Fruit fly (Drosophila melanogaster): ENCODE results near the gene Sod1.

The Sod1 gene

DNA sequence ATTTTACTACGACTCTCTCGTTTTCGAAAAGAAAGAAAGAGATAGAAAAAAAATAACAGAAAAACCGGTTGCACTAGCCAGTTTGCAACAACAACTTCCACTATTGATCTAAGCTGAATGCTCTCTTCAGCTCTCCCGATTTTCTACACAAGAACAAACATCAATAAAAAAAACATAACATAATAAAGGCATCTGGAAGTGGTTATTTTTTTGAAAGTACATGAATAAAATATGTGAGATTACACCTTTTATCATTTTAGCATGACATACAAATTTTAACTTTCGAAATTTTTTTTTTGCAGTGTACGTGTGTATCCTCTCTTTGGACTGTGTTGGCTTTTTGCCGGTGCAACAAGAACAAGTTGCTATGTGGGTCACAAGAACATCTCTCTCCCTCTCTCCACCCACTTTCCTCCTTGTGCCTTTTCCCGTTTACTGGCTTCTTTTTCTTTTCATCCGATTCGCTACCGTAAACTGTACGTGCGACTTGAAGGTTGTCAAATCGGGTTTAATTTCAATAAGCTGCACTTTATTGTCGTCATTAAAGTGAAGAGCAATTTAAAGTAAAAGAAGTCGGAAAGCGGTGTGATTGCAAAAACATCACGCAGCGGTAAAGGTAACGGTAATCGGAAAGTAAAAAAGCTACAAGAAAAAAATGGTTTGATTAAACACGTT is 28.8 kb downstream of the Sod1 start (continued):
- TF ChIP-seq jing (GFP tag; optimal IDR thresholded peaks at IDR 0.05) (peak; percentile 93), cas (GFP tag; IDR thresholded peaks at IDR 0.05) (peak; percentile 78), Dref (GFP tag; IDR thresholded peaks at IDR 0.05) (no peak), CG2120 (GFP tag; optimal IDR thresholded peaks at IDR 0.05) (peak; percentile 89), CG11695 (GFP tag; IDR thresholded peaks at IDR 0.05) (peak; percentile 94)

DNA sequence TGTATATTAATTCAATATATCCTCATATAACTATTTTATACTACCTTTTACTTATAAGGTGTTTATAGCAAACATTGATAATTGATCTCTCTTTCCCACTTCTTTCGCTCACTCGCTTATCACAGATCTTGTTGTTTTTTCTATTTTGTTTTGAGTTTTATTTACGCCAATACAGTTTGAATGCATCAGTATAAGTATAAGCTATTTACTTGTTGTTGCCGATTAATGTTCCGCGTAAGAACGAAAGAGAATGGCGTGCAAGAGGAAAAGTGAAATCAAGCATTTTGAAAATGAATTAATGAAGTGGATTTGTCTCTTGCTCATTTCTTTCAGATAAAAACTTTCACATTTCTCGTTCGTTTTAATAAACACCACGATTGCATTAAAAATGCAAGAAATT is 29.9 kb downstream of the Sod1 start:
- TF ChIP-seq Blimp-1 (GFP tag; optimal IDR thresholded peaks at IDR 0.05) = peak; percentile 83
- TF ChIP-seq CG12155 (GFP tag; optimal IDR thresholded peaks at IDR 0.05) = no peak
- no peak for TF ChIP-seq HmgD (GFP tag; optimal IDR thresholded peaks at IDR 0.05)
- no peak for TF ChIP-seq Dip2 (GFP tag; IDR thresholded peaks at IDR 0.05)
- no peak for TF ChIP-seq CG8924 (tag; optimal IDR thresholded peaks at IDR 0.05)
- no peak for TF ChIP-seq slp2 (GFP tag; optimal IDR thresholded peaks at IDR 0.05)
- no peak for TF ChIP-seq sisA (GFP tag; IDR thresholded peaks at IDR 0.05)
- TF ChIP-seq Hr78 (GFP tag; optimal IDR thresholded peaks at IDR 0.05) = no peak
- no peak for TF ChIP-seq nerfin-1 (tag; optimal IDR thresholded peaks at IDR 0.05)
- TF ChIP-seq Trl (optimal IDR thresholded peaks at IDR 0.05) = no peak
- no peak for TF ChIP-seq Trl (GFP tag; optimal IDR thresholded peaks at IDR 0.05)
- TF ChIP-seq pnt (GFP tag; optimal IDR thresholded peaks at IDR 0.05) = no peak
- TF ChIP-seq HLHmδ (GFP tag; optimal IDR thresholded peaks at IDR 0.05) = no peak
- no peak for TF ChIP-seq stwl (tag; optimal IDR thresholded peaks at IDR 0.05)
- TF ChIP-seq Oaz (GFP tag; IDR thresholded peaks at IDR 0.05) = no peak
- no peak for TF ChIP-seq CHES-1-like (GFP tag; optimal IDR thresholded peaks at IDR 0.05)
- TF ChIP-seq dati (GFP tag; IDR thresholded peaks at IDR 0.05) = no peak
- peak; percentile 73 for TF ChIP-seq grn (GFP tag; optimal IDR thresholded peaks at IDR 0.05)
- no peak for TF ChIP-seq Dp (GFP tag; optimal IDR thresholded peaks at IDR 0.05)
- no peak for TF ChIP-seq Neu2 (GFP tag; optimal IDR thresholded peaks at IDR 0.05; ENCODE audit: borderline replicate concordance)
- TF ChIP-seq cg (GFP tag; optimal IDR thresholded peaks at IDR 0.05) = peak; percentile 25
- no peak for TF ChIP-seq Nf-YB (GFP tag; optimal IDR thresholded peaks at IDR 0.05)
- no peak for TF ChIP-seq Hmx (GFP tag; optimal IDR thresholded peaks at IDR 0.05)
- TF ChIP-seq ERR (GFP tag; optimal IDR thresholded peaks at IDR 0.05) = no peak
- no peak for TF ChIP-seq grau (tag; optimal IDR thresholded peaks at IDR 0.05)
- TF ChIP-seq kni (GFP tag; optimal IDR thresholded peaks at IDR 0.05) = no peak
- no peak for TF ChIP-seq ATbp (GFP tag; optimal IDR thresholded peaks at IDR 0.05)
- TF ChIP-seq CG5953 (GFP tag; IDR thresholded peaks at IDR 0.05) = no peak
- TF ChIP-seq CG8290 (GFP tag; optimal IDR thresholded peaks at IDR 0.05) = no peak
- no peak for TF ChIP-seq CG8290 (tag; optimal IDR thresholded peaks at IDR 0.05)
- no peak for TF ChIP-seq gsb-n (tag; optimal IDR thresholded peaks at IDR 0.05)
- TF ChIP-seq ro (GFP tag; IDR thresholded peaks at IDR 0.05) = no peak
- peak; percentile 10 for TF ChIP-seq nom (GFP tag; optimal IDR thresholded peaks at IDR 0.05)
- TF ChIP-seq salm (tag; optimal IDR thresholded peaks at IDR 0.05) = no peak
- TF ChIP-seq CG32532 (GFP tag; IDR thresholded peaks at IDR 0.05) = no peak

All from whole organism, embryonic.